Fruit fly (Drosophila melanogaster): ENCODE measurements around the gene Chsy.

Gene Chsy

DNA sequence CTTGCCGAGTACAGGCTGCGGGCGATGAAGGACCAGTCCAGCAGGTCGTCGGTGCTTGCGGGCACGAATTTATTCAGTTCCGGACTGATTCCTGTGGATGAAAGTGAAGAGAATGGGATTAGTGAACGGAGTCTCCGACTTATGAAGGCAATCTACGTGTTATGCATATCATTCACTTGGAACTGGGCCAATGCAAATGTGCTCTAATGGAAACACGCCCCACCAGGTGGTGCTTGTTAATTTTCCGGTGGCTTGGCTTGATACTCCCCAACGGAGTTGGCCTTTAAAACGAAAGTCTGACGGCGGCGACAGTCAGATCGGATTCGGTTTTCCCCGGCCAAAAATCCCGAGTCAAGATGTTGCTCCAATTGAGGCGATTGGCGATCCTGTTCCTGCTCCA is 5.9 kb downstream of the Chsy start, which contains the start of gene Alp11:
Alp11 (plus strand) TSS at position 301 of the 400 bp plus-strand sequence.
- TF ChIP-seq CG6163 (GFP tag; IDR thresholded peaks at IDR 0.05) (no peak), Gug (GFP tag; IDR thresholded peaks at IDR 0.05) (no peak), CG3919 (GFP tag; optimal IDR thresholded peaks at IDR 0.05) (no peak)

DNA sequence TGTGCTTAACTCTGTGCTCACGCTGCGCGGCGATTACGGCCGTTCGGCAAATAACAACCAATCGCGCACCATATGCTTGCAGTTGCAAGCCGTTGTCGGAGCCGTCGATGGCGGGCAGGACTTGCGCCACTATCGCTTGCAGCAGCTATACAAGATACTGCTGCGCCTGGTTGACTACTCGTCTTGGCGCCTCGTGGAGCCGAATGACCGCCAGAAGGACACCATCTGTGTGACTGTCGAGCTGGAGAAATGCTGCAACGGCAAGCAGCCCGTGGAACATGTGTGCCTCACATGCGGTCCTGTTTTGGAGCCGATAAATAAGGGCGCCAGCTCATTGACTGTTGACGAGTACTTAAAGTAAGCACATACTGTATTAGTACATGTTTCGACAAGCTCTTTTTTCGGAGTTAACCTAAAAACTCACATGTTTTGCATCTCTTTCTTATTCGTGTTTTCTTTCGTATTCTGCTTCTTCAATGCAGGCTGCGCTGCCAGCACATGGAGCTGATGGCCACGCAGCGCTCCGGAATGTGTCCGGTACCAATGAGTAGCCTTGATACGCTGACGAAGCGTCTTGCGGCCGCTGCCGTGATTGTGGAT is 9.4 kb downstream of the Chsy start:
- TF ChIP-seq Eip78C (GFP tag), result peak; percentile 48
- TF ChIP-seq CG3919 (GFP tag; optimal IDR thresholded peaks at IDR 0.05), result no peak

- no peak for TF ChIP-seq Eip93F (GFP tag; optimal IDR thresholded peaks at IDR 0.05)
- TF ChIP-seq achi (GFP tag; optimal IDR thresholded peaks at IDR 0.05), result peak; percentile 38
- no peak for TF ChIP-seq CG3919 (GFP tag; optimal IDR thresholded peaks at IDR 0.05)
- TF ChIP-seq Sox14 (GFP tag; optimal IDR thresholded peaks at IDR 0.05), result peak; percentile 46
- peak; percentile 13 for TF ChIP-seq Sox15 (GFP tag; optimal IDR thresholded peaks at IDR 0.05)
- TF ChIP-seq CG31627 (GFP tag; optimal IDR thresholded peaks at IDR 0.05), result peak; percentile 46
- TF ChIP-seq esn (GFP tag; optimal IDR thresholded peaks at IDR 0.05), result peak; percentile 60
- TF ChIP-seq Gug (GFP tag; IDR thresholded peaks at IDR 0.05), result no peak
- TF ChIP-seq Ets21C (GFP tag; optimal IDR thresholded peaks at IDR 0.05), result peak; percentile 49
- no peak for TF ChIP-seq CG16779 (tag; optimal IDR thresholded peaks at IDR 0.05)
- peak; percentile 50 for TF ChIP-seq topi (GFP tag; optimal IDR thresholded peaks at IDR 0.05)
- no peak for TF ChIP-seq fd85E (GFP tag; optimal IDR thresholded peaks at IDR 0.05)
- no peak for TF ChIP-seq CG11294 (GFP tag; IDR thresholded peaks at IDR 0.05)
- TF ChIP-seq Eip78C (GFP tag), result peak; percentile 63
- no peak for TF ChIP-seq pdm3 (GFP tag; optimal IDR thresholded peaks at IDR 0.05)
- TF ChIP-seq Met (GFP tag; optimal IDR thresholded peaks at IDR 0.05), result no peak
- no peak for TF ChIP-seq CG11762 (GFP tag; optimal IDR thresholded peaks at IDR 0.05; ENCODE audit: insufficient read depth)
- peak; percentile 23 for TF ChIP-seq Ets96B (tag; optimal IDR thresholded peaks at IDR 0.05)
- peak; percentile 52 for TF ChIP-seq CG3032 (tag; optimal IDR thresholded peaks at IDR 0.05)
- TF ChIP-seq salr (GFP tag; optimal IDR thresholded peaks at IDR 0.05), result no peak
- TF ChIP-seq Hr39 (GFP tag; optimal IDR thresholded peaks at IDR 0.05), result peak; percentile 51
- TF ChIP-seq CG8632 (GFP tag; optimal IDR thresholded peaks at IDR 0.05), result no peak
- peak; percentile 62 for TF ChIP-seq lz (GFP tag; optimal IDR thresholded peaks at IDR 0.05)
- no peak for TF ChIP-seq dsx (GFP tag; optimal IDR thresholded peaks at IDR 0.05; ENCODE audit: poor library complexity, severe bottlenecking)
- TF ChIP-seq cyc (GFP tag; optimal IDR thresholded peaks at IDR 0.05), result peak; percentile 42
These were observed 10.5 kb downstream of the Chsy start, which contains the start of the genes CG9215 and CG8097 for dm6 chrX:15582853-15583252. CG9215 (minus strand) TSS chrX:15582874. CG8097 (plus strand) TSS chrX:15583159.

DNA sequence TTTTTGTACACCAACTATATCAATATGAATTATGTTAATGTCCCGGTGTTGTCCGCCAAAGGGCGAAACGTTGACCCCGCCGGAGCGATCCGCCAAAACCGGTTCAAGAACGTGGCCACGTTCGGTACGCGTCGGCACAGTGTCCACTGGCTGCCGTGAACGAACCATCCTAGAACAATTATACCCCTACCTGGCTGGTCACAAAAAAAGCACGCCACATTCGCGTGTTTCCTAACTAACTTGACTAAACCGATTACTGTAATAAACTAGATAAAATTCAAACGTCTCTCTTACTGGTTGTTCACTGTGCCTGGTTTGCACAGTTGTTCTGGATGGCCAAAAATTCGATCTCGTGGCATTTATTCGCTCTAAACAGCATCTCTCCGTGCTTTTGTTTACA is 13.8 kb downstream of the Chsy start:
- peak; percentile 97 for TF ChIP-seq CG3919 (GFP tag; optimal IDR thresholded peaks at IDR 0.05)
- peak; percentile 90 for TF ChIP-seq CG10669 (GFP tag; optimal IDR thresholded peaks at IDR 0.05)
- TF ChIP-seq CG4318 (GFP tag; optimal IDR thresholded peaks at IDR 0.05), result no peak
- TF ChIP-seq CG11902 (GFP tag; optimal IDR thresholded peaks at IDR 0.05), result peak; percentile 92
- TF ChIP-seq spab (GFP tag; optimal IDR thresholded peaks at IDR 0.05), result peak; percentile 86
- TF ChIP-seq acj6 (GFP tag; optimal IDR thresholded peaks at IDR 0.05), result peak; percentile 94
- TF ChIP-seq Ets96B (tag; optimal IDR thresholded peaks at IDR 0.05), result peak; percentile 85
- peak; percentile 96 for TF ChIP-seq vri (GFP tag; optimal IDR thresholded peaks at IDR 0.05)
- peak; percentile 96 for TF ChIP-seq lz (GFP tag; optimal IDR thresholded peaks at IDR 0.05)
- TF ChIP-seq CG10631 (GFP tag; optimal IDR thresholded peaks at IDR 0.05), result peak; percentile 93
- peak; percentile 89 for TF ChIP-seq CG8632 (GFP tag; optimal IDR thresholded peaks at IDR 0.05)
- peak; percentile 97 for TF ChIP-seq Sox14 (GFP tag; optimal IDR thresholded peaks at IDR 0.05)
- peak; percentile 78 for TF ChIP-seq Hr4 (GFP tag; optimal IDR thresholded peaks at IDR 0.05)
- TF ChIP-seq Sox15 (GFP tag; optimal IDR thresholded peaks at IDR 0.05), result peak; percentile 88
- TF ChIP-seq CG11762 (GFP tag; optimal IDR thresholded peaks at IDR 0.05; ENCODE audit: insufficient read depth), result peak; percentile 85
- TF ChIP-seq CG8119 (GFP tag; IDR thresholded peaks at IDR 0.05), result peak; percentile 89
- peak; percentile 98 for TF ChIP-seq svp (GFP tag)
- TF ChIP-seq OdsH (GFP tag; optimal IDR thresholded peaks at IDR 0.05), result peak; percentile 93
- TF ChIP-seq pdm3 (GFP tag; optimal IDR thresholded peaks at IDR 0.05), result peak; percentile 95
- TF ChIP-seq CG1621 (tag; optimal IDR thresholded peaks at IDR 0.05), result peak; percentile 94
- TF ChIP-seq Eip78C (GFP tag), result peak; percentile 97
- TF ChIP-seq CG9139 (GFP tag; optimal IDR thresholded peaks at IDR 0.05), result peak; percentile 81
- TF ChIP-seq Hr39 (GFP tag; optimal IDR thresholded peaks at IDR 0.05), result peak; percentile 97
- TF ChIP-seq CG8319 (GFP tag; optimal IDR thresholded peaks at IDR 0.05), result peak; percentile 88
- TF ChIP-seq ss (GFP tag; optimal IDR thresholded peaks at IDR 0.05), result peak; percentile 90 to 92
- TF ChIP-seq Eip75B (GFP tag; optimal IDR thresholded peaks at IDR 0.05), result peak; percentile 93
- peak; percentile 88 for TF ChIP-seq CG11294 (GFP tag; IDR thresholded peaks at IDR 0.05)
- peak; percentile 97 for TF ChIP-seq CG6163 (GFP tag; IDR thresholded peaks at IDR 0.05)
- peak; percentile 89 for TF ChIP-seq Gug (GFP tag; IDR thresholded peaks at IDR 0.05)
- peak; percentile 97 for TF ChIP-seq CG31627 (GFP tag; optimal IDR thresholded peaks at IDR 0.05)
- TF ChIP-seq fd85E (GFP tag; optimal IDR thresholded peaks at IDR 0.05), result peak; percentile 81
- TF ChIP-seq eg (GFP tag; IDR thresholded peaks at IDR 0.05), result peak; percentile 94

Data from whole organism, prepupa.